Fruit fly (Drosophila melanogaster) whole organism, prepupa: ENCODE data around the gene Prosbeta3.

Experiments
- CG6808 ChIP-seq: fragments of 200-800 bp; sonication (Bioruptor generic); optimal IDR thresholded peaks from 3 replicates; lab custom pipeline; 2017; ENCODE audit warnings: missing biosample characterization, missing genetic modification characterization, mild to moderate bottlenecking, moderate library complexity, missing genetic modification reagents
- Hr4 ChIP-seq: fragments of 200-800 bp; sonication (Bioruptor generic); optimal IDR thresholded peaks from 3 replicates; lab custom pipeline; 2016; ENCODE audit warnings: missing biosample characterization, missing genetic modification characterization

- TF ChIP-seq CG6808 (GFP tag; lab: Kevin White, UChicago) (no peak), Hr4 (GFP tag; lab: Kevin White, UChicago) (no peak)
Measured at dm6 chr3R:8962860-8963755, 42.9 kb downstream of the Prosbeta3 start, which contains the start of gene ich.
